Worm (Caenorhabditis elegans) whole organism, young adult: ENCODE results near the gene srw-33.

Experiments
- B0019.2 ChIP-seq: fragments of 200-800 bp; sonication (Bioruptor generic); conservative IDR thresholded peaks from 2 replicates; pipeline ENCODE4 v1.3.6; 2022; ENCODE audit warnings: missing genetic modification reagents, missing genetic modification characterization, missing compliant biosample characterization
- B0336.3 ChIP-seq: fragments of 200-800 bp; sonication (Bioruptor generic); IDR thresholded peaks from 2 replicates; pipeline ENCODE4 v1.3.6; 2022; ENCODE audit warnings: missing genetic modification characterization, missing compliant biosample characterization
- D2030.7 ChIP-seq: fragments of 200-800 bp; sonication (Bioruptor generic); IDR thresholded peaks from 2 replicates; pipeline ENCODE4 v1.3.6; 2022; ENCODE audit warnings: missing genetic modification reagents, missing genetic modification characterization, missing compliant biosample characterization
- F10E7.11 ChIP-seq: sonication (generic microtip); optimal IDR thresholded peaks from 2 replicates; lab custom pipeline; 2017; ENCODE audit warnings: mild to moderate bottlenecking, missing genetic modification characterization, moderate library complexity, missing compliant biosample characterization
- F23B12.7 ChIP-seq: sonication (generic microtip); optimal IDR thresholded peaks from 2 replicates; lab custom pipeline; 2017; ENCODE audit warnings: missing genetic modification characterization, mild to moderate bottlenecking, missing compliant biosample characterization, antibody characterized with exemption, moderate library complexity; ENCODE audit not compliant: insufficient read depth
- F33H1.4 ChIP-seq: fragments of 200-800 bp; sonication (Bioruptor generic); IDR thresholded peaks from 2 replicates; pipeline ENCODE4 v1.3.6; 2022; ENCODE audit warnings: missing genetic modification reagents, missing genetic modification characterization, missing compliant biosample characterization
- F37B4.10 ChIP-seq: fragments of 200-800 bp; sonication (Bioruptor generic); IDR thresholded peaks from 2 replicates; pipeline ENCODE4 v1.3.6; 2022; ENCODE audit warnings: missing genetic modification characterization, missing compliant biosample characterization
- F39B2.1 ChIP-seq: fragments of 200-800 bp; sonication (Bioruptor generic); IDR thresholded peaks from 2 replicates; pipeline ENCODE4 v1.3.6; 2022; ENCODE audit warnings: missing genetic modification reagents, missing genetic modification characterization, missing compliant biosample characterization
- F57A8.1 ChIP-seq: fragments of 200-800 bp; sonication (Bioruptor generic); optimal IDR thresholded peaks from 2 replicates; lab custom pipeline; 2018; ENCODE audit warnings: mild to moderate bottlenecking, missing genetic modification characterization, moderate library complexity, missing compliant biosample characterization
- T26A5.8 ChIP-seq: sonication (generic microtip); optimal IDR thresholded peaks from 2 replicates; lab custom pipeline; 2016; ENCODE audit warnings: missing genetic modification characterization, missing compliant biosample characterization
- ZK185.1 ChIP-seq: sonication (generic microtip); optimal IDR thresholded peaks from 2 replicates; lab custom pipeline; 2016; ENCODE audit warnings: mild to moderate bottlenecking, missing genetic modification characterization, missing compliant biosample characterization; ENCODE audit not compliant: poor library complexity, severe bottlenecking
- aptf-3 ChIP-seq: fragments of 200-800 bp; sonication (Bioruptor generic); IDR thresholded peaks from 2 replicates; pipeline ENCODE4 v1.3.6; 2022; ENCODE audit warnings: missing genetic modification characterization, missing compliant biosample characterization
- atf-7 ChIP-seq: sonication (generic microtip); optimal IDR thresholded peaks from 2 replicates; lab custom pipeline; 2017; ENCODE audit warnings: mild to moderate bottlenecking, missing genetic modification characterization, missing compliant biosample characterization
- ccch-3 ChIP-seq: fragments of 200-800 bp; sonication (Bioruptor generic); optimal IDR thresholded peaks from 2 replicates; lab custom pipeline; 2018; ENCODE audit warnings: mild to moderate bottlenecking, missing genetic modification characterization, missing compliant biosample characterization
- ceh-100 ChIP-seq: fragments of 200-800 bp; sonication (Bioruptor generic); IDR thresholded peaks from 2 replicates; pipeline ENCODE4 v1.3.6; 2022; ENCODE audit warnings: missing genetic modification reagents, missing genetic modification characterization, missing compliant biosample characterization
- ceh-27 ChIP-seq: fragments of 200-800 bp; sonication (Bioruptor generic); optimal IDR thresholded peaks from 2 replicates; lab custom pipeline; 2018; ENCODE audit warnings: mild to moderate bottlenecking, missing genetic modification characterization, moderate library complexity, missing compliant biosample characterization
- chd-7 ChIP-seq: sonication (generic microtip); optimal IDR thresholded peaks from 2 replicates; lab custom pipeline; 2016; ENCODE audit warnings: mild to moderate bottlenecking, missing genetic modification characterization, moderate library complexity, missing compliant biosample characterization
- dpff-1 ChIP-seq: sonication (generic microtip); optimal IDR thresholded peaks from 2 replicates; lab custom pipeline; 2017; ENCODE audit warnings: mild to moderate bottlenecking, missing genetic modification characterization, missing compliant biosample characterization
- dpl-1 ChIP-seq: fragments of 150-350 bp; optimal IDR thresholded peaks from 2 replicates; lab custom pipeline; 2014; ENCODE audit warnings: missing biosample characterization, missing genetic modification reagents, missing genetic modification characterization
- egrh-3 ChIP-seq: fragments of 200-800 bp; sonication (Bioruptor generic); IDR thresholded peaks from 2 replicates; pipeline ENCODE4 v1.3.6; 2022; ENCODE audit warnings: missing genetic modification reagents, missing genetic modification characterization, missing compliant biosample characterization
- ets-4 ChIP-seq: fragments of 200-800 bp; sonication (Bioruptor generic); optimal IDR thresholded peaks from 2 replicates; lab custom pipeline; 2018; ENCODE audit warnings: mild to moderate bottlenecking, missing genetic modification characterization, missing compliant biosample characterization
- hlh-12 ChIP-seq: sonication (generic microtip); optimal IDR thresholded peaks from 2 replicates; lab custom pipeline; 2016; ENCODE audit warnings: missing genetic modification characterization, missing compliant biosample characterization
- hlh-26 ChIP-seq: fragments of 200-800 bp; sonication (Bioruptor generic); conservative IDR thresholded peaks from 2 replicates; pipeline ENCODE4 v1.3.6; 2022; ENCODE audit warnings: missing genetic modification reagents, missing genetic modification characterization, missing compliant biosample characterization
- hmg-20 ChIP-seq: fragments of 200-800 bp; sonication (Bioruptor generic); IDR thresholded peaks from 2 replicates; pipeline ENCODE4 v1.3.6; 2022; ENCODE audit warnings: missing genetic modification reagents, missing genetic modification characterization, missing compliant biosample characterization
- lin-26 ChIP-seq: fragments of 200-800 bp; sonication (Bioruptor generic); IDR thresholded peaks from 2 replicates; pipeline ENCODE4 v1.3.6; 2022; ENCODE audit warnings: missing genetic modification reagents, missing genetic modification characterization, missing compliant biosample characterization
- lin-35 ChIP-seq, 3 experiments: fragments of 150-350 bp in 2 of 3; sonication (generic microtip) in 1 of 3; optimal IDR thresholded peaks; 2 replicates each; lab custom pipeline; 2014 to 2018; ENCODE audit warnings: missing biosample characterization in 3 of 3, missing genetic modification characterization in 3 of 3, missing genetic modification reagents in 3 of 3
- madf-10 ChIP-seq: sonication (generic microtip); optimal IDR thresholded peaks from 2 replicates; lab custom pipeline; 2016; ENCODE audit warnings: mild to moderate bottlenecking, missing genetic modification characterization, missing compliant biosample characterization
- madf-3 ChIP-seq: fragments of 200-800 bp; sonication (Bioruptor generic); IDR thresholded peaks from 2 replicates; pipeline ENCODE4 v1.3.6; 2022; ENCODE audit warnings: missing genetic modification reagents, missing genetic modification characterization, missing compliant biosample characterization
- madf-6 ChIP-seq: fragments of 200-800 bp; sonication (Bioruptor generic); IDR thresholded peaks from 2 replicates; pipeline ENCODE4 v1.3.6; 2022; ENCODE audit warnings: missing genetic modification reagents, missing genetic modification characterization, missing compliant biosample characterization
- mes-4 ChIP-seq: sonication (generic microtip); optimal IDR thresholded peaks from 2 replicates; lab custom pipeline; 2016; ENCODE audit warnings: missing genotype, missing genetic modification characterization, missing compliant biosample characterization
- mxl-1 ChIP-seq: sonication (generic microtip); optimal IDR thresholded peaks from 2 replicates; lab custom pipeline; 2016; ENCODE audit warnings: missing genetic modification characterization, missing compliant biosample characterization
- nfya-2 ChIP-seq: fragments of 200-800 bp; sonication (Bioruptor generic); IDR thresholded peaks from 2 replicates; pipeline ENCODE4 v1.3.6; 2022; ENCODE audit warnings: missing genetic modification reagents, missing genetic modification characterization, missing compliant biosample characterization
- nhr-27 ChIP-seq: fragments of 200-800 bp; sonication (Bioruptor generic); optimal IDR thresholded peaks from 2 replicates; lab custom pipeline; 2018; ENCODE audit warnings: mild to moderate bottlenecking, missing genetic modification characterization, moderate library complexity, missing compliant biosample characterization
- nhr-90 ChIP-seq: sonication (generic microtip); optimal IDR thresholded peaks from 2 replicates; lab custom pipeline; 2016; ENCODE audit warnings: missing genotype, mild to moderate bottlenecking, missing genetic modification characterization, missing compliant biosample characterization
- rpc-1 ChIP-seq, 2 experiments: fragments of 150-350 bp in 1 of 2; sonication (generic microtip) in 1 of 2; optimal IDR thresholded peaks; 2 replicates each; lab custom pipeline; 2014 to 2018; ENCODE audit warnings: missing biosample characterization in 1 of 2, missing genetic modification characterization in 1 of 2, missing genetic modification reagents in 1 of 2, missing genotype in 1 of 2
- sea-2 ChIP-seq: fragments of 200-800 bp; sonication (Bioruptor generic); IDR thresholded peaks from 2 replicates; pipeline ENCODE4 v1.3.6; 2022; ENCODE audit warnings: missing genetic modification characterization, missing compliant biosample characterization
- snpc-1.1 ChIP-seq: sonication (generic microtip); optimal IDR thresholded peaks from 2 replicates; lab custom pipeline; 2017; ENCODE audit warnings: missing genetic modification characterization, mild to moderate bottlenecking, missing compliant biosample characterization, antibody characterized with exemption, moderate library complexity, missing genotype, missing genetic modification reagents; ENCODE audit not compliant: insufficient read depth
- snpc-4 ChIP-seq, 5 experiments: fragments of 150-350 bp in 1 of 5; sonication (generic microtip) in 4 of 5; optimal IDR thresholded peaks; 2 replicates each; lab custom pipeline; 2014 to 2018; ENCODE audit warnings: missing genetic modification characterization in 5 of 5, missing biosample characterization in 3 of 5, antibody characterized with exemption in 2 of 5, mild to moderate bottlenecking in 2 of 5, missing compliant biosample characterization in 2 of 5, missing genotype in 2 of 5, moderate library complexity in 2 of 5, missing genetic modification reagents in 1 of 5
- somi-1 ChIP-seq: fragments of 200-800 bp; sonication (Bioruptor generic); optimal IDR thresholded peaks from 2 replicates; lab custom pipeline; 2018; ENCODE audit warnings: mild to moderate bottlenecking, missing genetic modification characterization, missing compliant biosample characterization
- sptf-2 ChIP-seq: fragments of 200-800 bp; sonication (Bioruptor generic); optimal IDR thresholded peaks from 2 replicates; lab custom pipeline; 2018; ENCODE audit warnings: mild to moderate bottlenecking, missing genetic modification characterization, missing compliant biosample characterization
- tlf-1 ChIP-seq: fragments of 200-800 bp; sonication (Bioruptor generic); optimal IDR thresholded peaks from 2 replicates; lab custom pipeline; 2018; ENCODE audit warnings: mild to moderate bottlenecking, missing genetic modification characterization, missing compliant biosample characterization
- unc-130 ChIP-seq: sonication (generic microtip); optimal IDR thresholded peaks from 2 replicates; lab custom pipeline; 2016; ENCODE audit warnings: missing genetic modification reagents, missing genetic modification characterization, missing compliant biosample characterization
- ztf-22 ChIP-seq: fragments of 200-800 bp; sonication (Bioruptor generic); optimal IDR thresholded peaks from 2 replicates; lab custom pipeline; 2018; ENCODE audit warnings: mild to moderate bottlenecking, missing genetic modification characterization, moderate library complexity, missing compliant biosample characterization
- ztf-25 ChIP-seq: fragments of 200-800 bp; sonication (Bioruptor generic); IDR thresholded peaks from 2 replicates; pipeline ENCODE4 v1.3.6; 2022; ENCODE audit warnings: missing genetic modification reagents, missing genetic modification characterization, missing compliant biosample characterization
- ztf-28 ChIP-seq: fragments of 200-800 bp; sonication (Bioruptor generic); IDR thresholded peaks from 2 replicates; pipeline ENCODE4 v1.3.6; 2022; ENCODE audit warnings: missing genetic modification reagents, missing genetic modification characterization, missing compliant biosample characterization
- ztf-3 ChIP-seq: fragments of 200-800 bp; sonication (Bioruptor generic); optimal IDR thresholded peaks from 2 replicates; lab custom pipeline; 2018; ENCODE audit warnings: mild to moderate bottlenecking, missing genetic modification characterization, missing compliant biosample characterization

Gene srw-33

DNA sequence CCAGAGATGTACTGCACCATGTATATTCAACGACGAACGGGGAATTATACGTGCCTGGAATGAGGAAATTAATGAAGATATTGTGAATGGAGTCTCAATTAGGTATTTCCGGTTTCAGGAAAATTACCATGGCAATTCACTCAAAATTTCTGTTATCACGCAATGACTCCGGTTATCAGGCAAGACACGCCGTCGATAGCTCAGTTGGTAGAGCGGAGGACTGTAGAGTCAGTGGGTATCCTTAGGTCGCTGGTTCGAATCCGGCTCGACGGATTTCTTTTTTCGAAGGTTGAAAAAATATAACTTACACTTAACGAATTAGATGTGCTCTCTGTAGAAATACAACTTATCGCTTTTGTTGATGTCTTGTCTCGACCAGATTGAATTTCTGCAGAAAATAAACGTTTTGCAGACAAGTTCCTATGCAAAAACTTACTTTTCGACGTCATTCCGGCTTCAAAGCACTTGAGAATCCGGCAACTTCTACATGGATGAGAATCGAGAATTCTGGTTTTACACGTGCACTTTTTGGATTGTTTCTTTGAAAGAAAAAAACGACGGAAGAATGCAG, 29.3 kb upstream of the srw-33 start (continued):
- peak; percentile 40; the same call in 1 of the 2 replicates for TF ChIP-seq madf-6 (GFP tag; lab: Robert Waterston, UW)

DNA sequence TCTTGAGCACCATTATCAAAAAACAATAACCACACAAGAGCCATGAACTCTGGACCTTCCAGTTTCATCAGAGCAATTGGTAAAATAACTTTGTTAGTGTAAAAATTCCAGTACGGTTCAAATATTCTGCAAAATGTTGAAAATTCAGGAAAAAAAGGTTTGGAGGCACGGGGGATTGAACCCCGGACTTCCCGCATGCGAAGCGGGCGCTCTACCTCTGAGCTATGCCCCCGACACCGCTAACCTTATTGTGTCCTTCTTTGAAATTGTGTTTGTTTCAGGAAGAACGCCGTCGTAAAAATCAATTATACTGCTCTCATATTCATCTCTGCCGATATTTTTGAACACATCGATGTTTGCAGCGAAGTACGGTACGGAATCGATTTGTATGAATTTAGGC, 28.5 kb upstream of the srw-33 start:
- TF ChIP-seq chd-7 (tag; lab: Kevin White, UChicago) (no peak), tlf-1 (GFP tag; lab: Kevin White, UChicago) (no peak), dpff-1 (tag; lab: Kevin White, UChicago) (no peak), ccch-3 (GFP tag; lab: Kevin White, UChicago) (no peak), ceh-100 (GFP tag; lab: Robert Waterston, UW) (peak; percentile 47; the same call in 1 of the 2 replicates), mxl-1 (tag; lab: Kevin White, UChicago) (no peak), B0336.3 (GFP tag; lab: Robert Waterston, UW) (no peak), F57A8.1 (no peak), ztf-3 (GFP tag; lab: Kevin White, UChicago) (no peak), mes-4 (peak; percentile 56), ceh-27 (GFP tag; lab: Kevin White, UChicago) (no peak), ztf-22 (GFP tag; lab: Kevin White, UChicago) (no peak), F23B12.7 (tag; lab: Kevin White, UChicago) (no peak), unc-130 (no peak), ztf-28 (GFP tag; lab: Robert Waterston, UW) (no peak), lin-26 (no peak), sea-2 (GFP tag; lab: Robert Waterston, UW) (no peak), hmg-20 (no peak), madf-10 (tag; lab: Kevin White, UChicago) (no peak), atf-7 (tag; lab: Kevin White, UChicago) (no peak), F10E7.11 (tag; lab: Kevin White, UChicago) (no peak), aptf-3 (GFP tag; lab: Robert Waterston, UW) (no peak), F33H1.4 (GFP tag; lab: Robert Waterston, UW) (peak; percentile 21; the same call in 1 of the 2 replicates), snpc-1.1 (tag; lab: Kevin White, UChicago) (peak; percentile 94), hlh-26 (GFP tag; lab: Robert Waterston, UW) (no peak), lin-35 (GFP tag; optimal IDR thresholded peaks at IDR 0.05; lab: Kevin White, UChicago) (no peak), rpc-1 (optimal IDR thresholded peaks at IDR 0.05; lab: Kevin White, UChicago) (peak; percentile 75), rpc-1 (tag; optimal IDR thresholded peaks at IDR 0.05; lab: Kevin White, UChicago) (peak; percentile 72), ets-4 (GFP tag; lab: Kevin White, UChicago) (no peak), madf-3 (no peak), nfya-2 (GFP tag; lab: Robert Waterston, UW) (no peak), nhr-27 (tag; lab: Kevin White, UChicago) (no peak), egrh-3 (no peak), D2030.7 (GFP tag; lab: Robert Waterston, UW) (peak; percentile 78), snpc-4 (GFP tag; optimal IDR thresholded peaks at IDR 0.05; lab: Kevin White, UChicago) (peak; percentile 90), snpc-4 (tag; optimal IDR thresholded peaks at IDR 0.05; lab: Kevin White, UChicago) (peak; percentile 88 to 93 (median 92)), F39B2.1 (no peak), nhr-90 (tag; lab: Kevin White, UChicago) (peak; percentile 63), sptf-2 (peak; percentile 45), hlh-12 (no peak), dpl-1 (GFP tag; lab: Kevin White, UChicago) (no peak), madf-6 (GFP tag; lab: Robert Waterston, UW) (peak; percentile 61), ztf-25 (no peak), B0019.2 (GFP tag; lab: Robert Waterston, UW) (no peak), ZK185.1 (tag; lab: Kevin White, UChicago) (no peak), T26A5.8 (tag; lab: Kevin White, UChicago) (peak; percentile 61), somi-1 (GFP tag; lab: Kevin White, UChicago) (no peak), F37B4.10 (GFP tag; lab: Robert Waterston, UW) (no peak)
